Worm (Caenorhabditis elegans) whole organism, L4 larva: ENCODE measurements around the gene F08F8.11.

Source experiments
- Y75B8A.6 ChIP-seq: fragments of 200-800 bp; sonication (Bioruptor generic); IDR thresholded peaks from 2 replicates; pipeline ENCODE4 v1.3.6; 2022; ENCODE audit warnings: missing genetic modification reagents, missing genetic modification characterization, missing compliant biosample characterization
- fkh-10 ChIP-seq: fragments of 150-350 bp; optimal IDR thresholded peaks from 2 replicates; lab custom pipeline; 2014; ENCODE audit warnings: missing biosample characterization, missing genetic modification reagents, missing genetic modification characterization
- lin-1 ChIP-seq: fragments of 200-800 bp; sonication (Bioruptor generic); IDR thresholded peaks from 2 replicates; pipeline ENCODE4 v1.3.6; 2022; ENCODE audit warnings: missing genetic modification reagents, missing genetic modification characterization, missing compliant biosample characterization
- vab-7 ChIP-seq: fragments of 200-800 bp; sonication (Bioruptor generic); IDR thresholded peaks from 2 replicates; pipeline ENCODE4 v1.3.6; 2022; ENCODE audit warnings: missing genetic modification reagents, missing genetic modification characterization, missing compliant biosample characterization

DNA sequence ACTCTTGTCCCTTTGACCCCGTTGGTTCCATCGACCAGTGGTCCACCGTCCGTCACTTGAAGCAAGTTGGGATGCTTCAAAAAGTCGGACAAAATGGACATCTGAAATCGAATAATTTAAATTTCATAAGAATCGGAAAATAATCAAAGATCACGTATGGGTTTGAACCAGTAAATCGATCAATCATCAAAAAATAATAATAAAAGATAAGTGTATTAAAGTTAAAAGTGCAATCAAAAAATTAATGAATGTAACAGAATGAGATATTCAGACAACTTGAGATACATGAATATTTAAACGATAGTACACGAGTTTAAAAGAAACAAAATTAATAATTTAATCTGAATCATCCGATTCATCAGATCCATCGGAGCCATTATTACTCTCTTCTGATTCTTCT, 13.2 kb downstream of the F08F8.11 start, which contains the start of gene T20B12.7:
- no peak for TF ChIP-seq vab-7 (GFP tag; lab: Robert Waterston, UW)
- TF ChIP-seq fkh-10, result no peak
- TF ChIP-seq lin-1 (GFP tag; lab: Robert Waterston, UW), result no peak
- no peak for TF ChIP-seq Y75B8A.6
